Fruit fly (Drosophila melanogaster) whole organism, prepupa: ENCODE results near the gene c12.1.

ENCODE experiments used
- Blimp-1 ChIP-seq: fragments of 200-800 bp; sonication (Bioruptor generic); optimal IDR thresholded peaks from 3 replicates; lab custom pipeline; 2017; ENCODE audit warnings: missing biosample characterization, missing genetic modification characterization, mild to moderate bottlenecking, moderate library complexity, missing genetic modification reagents
- CG10631 ChIP-seq: fragments of 200-800 bp; sonication (Bioruptor generic); optimal IDR thresholded peaks from 2 replicates; lab custom pipeline; 2016; ENCODE audit warnings: missing biosample characterization, missing genetic modification characterization
- CG11762 ChIP-seq: fragments of 200-800 bp; sonication (Bioruptor generic); optimal IDR thresholded peaks from 3 replicates; lab custom pipeline; 2016; ENCODE audit warnings: missing biosample characterization, missing genetic modification characterization; ENCODE audit not compliant: insufficient read depth
- CG11902 ChIP-seq: fragments of 200-800 bp; sonication (Bioruptor generic); optimal IDR thresholded peaks from 3 replicates; lab custom pipeline; 2016; ENCODE audit warnings: missing biosample characterization, missing genetic modification characterization
- CG1621 ChIP-seq: fragments of 200-800 bp; sonication (Bioruptor generic); optimal IDR thresholded peaks from 3 replicates; lab custom pipeline; 2018; ENCODE audit warnings: missing biosample characterization, mild to moderate bottlenecking, missing genetic modification characterization
- CG16779 ChIP-seq: fragments of 200-800 bp; sonication (Bioruptor generic); optimal IDR thresholded peaks from 3 replicates; lab custom pipeline; 2017; ENCODE audit warnings: missing biosample characterization, mild to moderate bottlenecking, missing genetic modification characterization
- CG31627 ChIP-seq: fragments of 200-800 bp; sonication (Bioruptor generic); optimal IDR thresholded peaks from 3 replicates; lab custom pipeline; 2016; ENCODE audit warnings: missing biosample characterization, missing genetic modification characterization
- CG34406 ChIP-seq: fragments of 200-800 bp; sonication (Bioruptor generic); optimal IDR thresholded peaks from 3 replicates; lab custom pipeline; 2016; ENCODE audit warnings: missing biosample characterization, missing genetic modification characterization
- CG3919 ChIP-seq: fragments of 200-800 bp; sonication (Bioruptor generic); optimal IDR thresholded peaks from 3 replicates; lab custom pipeline; 2016; ENCODE audit warnings: missing biosample characterization, missing genetic modification characterization
- CG6163 ChIP-seq: fragments of 200-800 bp; sonication (Bioruptor generic); IDR thresholded peaks from 3 replicates; pipeline ENCODE4 v1.3.6; 2022; ENCODE audit warnings: missing biosample characterization, missing genetic modification characterization
- CG6276 ChIP-seq: fragments of 200-800 bp; sonication (Bioruptor generic); optimal IDR thresholded peaks from 2 replicates; lab custom pipeline; 2017; ENCODE audit warnings: missing biosample characterization, mild to moderate bottlenecking, missing genetic modification characterization
- CG6792 ChIP-seq: fragments of 200-800 bp; sonication (Bioruptor generic); optimal IDR thresholded peaks from 3 replicates; lab custom pipeline; 2016; ENCODE audit warnings: missing biosample characterization, missing genetic modification characterization
- CG6808 ChIP-seq: fragments of 200-800 bp; sonication (Bioruptor generic); optimal IDR thresholded peaks from 3 replicates; lab custom pipeline; 2017; ENCODE audit warnings: missing biosample characterization, missing genetic modification characterization, mild to moderate bottlenecking, moderate library complexity, missing genetic modification reagents
- CG7368 ChIP-seq: fragments of 200-800 bp; sonication (Bioruptor generic); optimal IDR thresholded peaks from 3 replicates; lab custom pipeline; 2016; ENCODE audit warnings: missing biosample characterization, missing genetic modification characterization
- Eip75B ChIP-seq: fragments of 200-800 bp; sonication (Bioruptor generic); optimal IDR thresholded peaks from 3 replicates; lab custom pipeline; 2016; ENCODE audit warnings: missing biosample characterization, missing genetic modification characterization
- Eip78C ChIP-seq: fragments of 200-800 bp; sonication (Bioruptor generic); peaks from one replicate; lab custom pipeline; 2016; ENCODE audit warnings: missing biosample characterization, missing genetic modification characterization
- Eip93F ChIP-seq: fragments of 200-800 bp; sonication (Bioruptor generic); optimal IDR thresholded peaks from 2 replicates; lab custom pipeline; 2016; ENCODE audit warnings: missing biosample characterization, mild to moderate bottlenecking, missing genetic modification characterization
- Ets21C ChIP-seq: fragments of 200-800 bp; sonication (Bioruptor generic); optimal IDR thresholded peaks from 3 replicates; lab custom pipeline; 2016; ENCODE audit warnings: missing biosample characterization, missing genetic modification characterization
- Hr38 ChIP-seq: sonication (Bioruptor generic); optimal IDR thresholded peaks from 2 replicates; lab custom pipeline; 2016; ENCODE audit warnings: missing biosample characterization, missing genetic modification characterization
- Hr39 ChIP-seq: fragments of 200-800 bp; sonication (Bioruptor generic); optimal IDR thresholded peaks from 2 replicates; lab custom pipeline; 2016; ENCODE audit warnings: missing biosample characterization, missing genetic modification characterization
- Lpt ChIP-seq: fragments of 200-800 bp; sonication (Bioruptor generic); optimal IDR thresholded peaks from 3 replicates; lab custom pipeline; 2016; ENCODE audit warnings: missing biosample characterization, missing genetic modification characterization
- Met ChIP-seq: fragments of 200-800 bp; sonication (Bioruptor generic); optimal IDR thresholded peaks from 3 replicates; lab custom pipeline; 2016; ENCODE audit warnings: missing biosample characterization, missing genetic modification characterization
- OdsH ChIP-seq: fragments of 200-800 bp; sonication (Bioruptor generic); optimal IDR thresholded peaks from 3 replicates; lab custom pipeline; 2016; ENCODE audit warnings: missing biosample characterization, missing genetic modification characterization
- Smox ChIP-seq: fragments of 200-800 bp; sonication (Bioruptor generic); optimal IDR thresholded peaks from 3 replicates; lab custom pipeline; 2016; ENCODE audit warnings: missing biosample characterization, missing genetic modification characterization
- Sox102F ChIP-seq: fragments of 200-800 bp; sonication (Bioruptor generic); optimal IDR thresholded peaks from 2 replicates; lab custom pipeline; 2016; ENCODE audit warnings: missing biosample characterization, mild to moderate bottlenecking, missing genetic modification characterization
- Sox14 ChIP-seq: fragments of 200-800 bp; sonication (Bioruptor generic); optimal IDR thresholded peaks from 3 replicates; lab custom pipeline; 2016; ENCODE audit warnings: missing biosample characterization, missing genetic modification characterization
- acj6 ChIP-seq: fragments of 200-800 bp; sonication (Bioruptor generic); optimal IDR thresholded peaks from 3 replicates; lab custom pipeline; 2016; ENCODE audit warnings: missing biosample characterization, missing genetic modification characterization
- dac ChIP-seq: fragments of 200-800 bp; sonication (Bioruptor generic); optimal IDR thresholded peaks from 2 replicates; lab custom pipeline; 2017; ENCODE audit warnings: missing biosample characterization, mild to moderate bottlenecking, missing genetic modification characterization
- dsx ChIP-seq: fragments of 200-800 bp; optimal IDR thresholded peaks from 3 replicates; lab custom pipeline; 2019; ENCODE audit warnings: missing biosample characterization, mild to moderate bottlenecking, missing genetic modification characterization, moderate library complexity; ENCODE audit not compliant: poor library complexity, severe bottlenecking
- eg ChIP-seq: fragments of 200-800 bp; sonication (Bioruptor generic); IDR thresholded peaks from 3 replicates; pipeline ENCODE4 v1.3.6; 2022; ENCODE audit warnings: missing biosample characterization, missing genetic modification characterization
- esn ChIP-seq: fragments of 200-800 bp; sonication (Bioruptor generic); optimal IDR thresholded peaks from 2 replicates; lab custom pipeline; 2016; ENCODE audit warnings: missing biosample characterization, mild to moderate bottlenecking, missing genetic modification characterization, moderate library complexity
- fd85E ChIP-seq: fragments of 200-800 bp; sonication (Bioruptor generic); optimal IDR thresholded peaks from 3 replicates; lab custom pipeline; 2016; ENCODE audit warnings: missing biosample characterization, missing genetic modification characterization
- fkh ChIP-seq: fragments of 200-800 bp; sonication (Bioruptor generic); optimal IDR thresholded peaks from 3 replicates; lab custom pipeline; 2017; ENCODE audit warnings: missing biosample characterization, mild to moderate bottlenecking, missing genetic modification characterization, moderate library complexity
- lz ChIP-seq: fragments of 200-800 bp; sonication (Bioruptor generic); optimal IDR thresholded peaks from 3 replicates; lab custom pipeline; 2016; ENCODE audit warnings: missing biosample characterization, missing genetic modification characterization
- net ChIP-seq: fragments of 200-800 bp; sonication (Bioruptor generic); optimal IDR thresholded peaks from 3 replicates; lab custom pipeline; 2016; ENCODE audit warnings: missing biosample characterization, missing genetic modification characterization
- pdm3 ChIP-seq: fragments of 200-800 bp; sonication (Bioruptor generic); optimal IDR thresholded peaks from 3 replicates; lab custom pipeline; 2016; ENCODE audit warnings: missing biosample characterization, missing genetic modification characterization
- spab ChIP-seq: fragments of 200-800 bp; sonication (Bioruptor generic); optimal IDR thresholded peaks from 2 replicates; lab custom pipeline; 2017; ENCODE audit warnings: missing biosample characterization, mild to moderate bottlenecking, missing genetic modification characterization, missing genetic modification reagents
- svp ChIP-seq: fragments of 200-800 bp; sonication (Bioruptor generic); peaks from one replicate; lab custom pipeline; 2016; ENCODE audit warnings: missing biosample characterization, missing genetic modification characterization
- topi ChIP-seq: fragments of 200-800 bp; sonication (Bioruptor generic); optimal IDR thresholded peaks from 3 replicates; lab custom pipeline; 2016; ENCODE audit warnings: missing biosample characterization, missing genetic modification characterization
- vri ChIP-seq: fragments of 200-800 bp; sonication (Bioruptor generic); optimal IDR thresholded peaks from 3 replicates; lab custom pipeline; 2016; ENCODE audit warnings: missing biosample characterization, mild to moderate bottlenecking, missing genetic modification characterization

c12.1 gene

dm6 chrX:9305735-9306134, 13.3 kb downstream of the c12.1 start (continued):
- TF ChIP-seq CG6808 (peak; percentile 87), lz (peak; percentile 62), CG11762 (GFP tag; lab: Kevin White, UChicago) (peak; percentile 74), Hr38 (GFP tag; lab: Kevin White, UChicago) (peak; percentile 15), CG7368 (peak; percentile 82), Ets21C (GFP tag; lab: Kevin White, UChicago) (no peak), Hr39 (no peak), topi (GFP tag; lab: Kevin White, UChicago) (peak; percentile 63), Blimp-1 (GFP tag; lab: Kevin White, UChicago) (peak; percentile 48), CG6792 (GFP tag; lab: Kevin White, UChicago) (peak; percentile 54), svp (GFP tag; lab: Kevin White, UChicago) (no peak), Smox (GFP tag; lab: Kevin White, UChicago) (peak; percentile 49), spab (GFP tag; lab: Kevin White, UChicago) (peak; percentile 79), Eip93F (peak; percentile 13), CG6163 (GFP tag; lab: Robert Waterston, UW) (peak; percentile 98), Sox102F (GFP tag; lab: Kevin White, UChicago) (peak; percentile 83), pdm3 (GFP tag; lab: Kevin White, UChicago) (peak; percentile 84), fd85E (peak; percentile 65), dsx (GFP tag; lab: Kevin White, UChicago) (peak; percentile 62), Eip75B (GFP tag; lab: Kevin White, UChicago) (peak; percentile 65), CG3919 (GFP tag; lab: Kevin White, UChicago) (peak; percentile 77), Eip78C (peak; percentile 71), dac (peak; percentile 81), CG11902 (GFP tag; lab: Kevin White, UChicago) (no peak), fkh (GFP tag; lab: Kevin White, UChicago) (no peak)
- TF ChIP-seq, all 60 proteins: peak for 51

dm6 chrX:9297661-9298433, 21.2 kb downstream of the c12.1 start:
- TF ChIP-seq dsx (GFP tag; lab: Kevin White, UChicago) = no peak
- TF ChIP-seq esn = peak; percentile 46
- peak; percentile 48 for TF ChIP-seq Eip78C
- peak; percentile 27 for TF ChIP-seq topi (GFP tag; lab: Kevin White, UChicago)
- no peak for TF ChIP-seq CG1621 (tag; lab: Kevin White, UChicago)
- peak; percentile 10 for TF ChIP-seq vri (GFP tag; lab: Kevin White, UChicago)
- peak; percentile 36 for TF ChIP-seq Sox102F (GFP tag; lab: Kevin White, UChicago)
- TF ChIP-seq CG6276 (GFP tag; lab: Kevin White, UChicago) = no peak
- peak; percentile 51 for TF ChIP-seq CG31627 (GFP tag; lab: Kevin White, UChicago)
- peak; percentile 18 for TF ChIP-seq Met
- TF ChIP-seq CG16779 (tag; lab: Kevin White, UChicago) = no peak
- peak; percentile 19 for TF ChIP-seq Sox14
- TF ChIP-seq lz = peak; percentile 59
- TF ChIP-seq Ets21C (GFP tag; lab: Kevin White, UChicago) = peak; percentile 5
- TF ChIP-seq svp (GFP tag; lab: Kevin White, UChicago) = peak; percentile 14
- TF ChIP-seq Smox (GFP tag; lab: Kevin White, UChicago) = peak; percentile 35
- peak; percentile 18 for TF ChIP-seq Hr39

DNA sequence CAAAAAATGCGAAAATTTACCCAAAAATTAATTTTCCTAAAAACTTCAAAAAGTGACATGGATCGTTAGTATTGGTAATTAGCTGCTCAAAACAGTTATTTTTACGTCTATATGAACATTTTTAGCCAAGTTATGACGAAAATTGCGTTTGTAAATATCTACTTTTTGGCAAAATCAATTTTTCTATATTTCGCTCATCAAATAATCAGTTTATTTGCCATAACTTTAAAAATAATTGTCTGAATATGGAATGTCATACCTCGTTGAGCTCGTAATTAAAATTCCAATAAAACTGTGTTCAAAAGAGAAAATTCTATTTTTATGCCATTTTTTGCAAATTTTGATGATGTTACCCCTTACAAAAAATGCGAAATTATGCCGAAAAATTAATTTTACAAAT, 22.5 kb downstream of the c12.1 start:
- TF ChIP-seq Eip93F (no peak), fd85E (no peak), Smox (GFP tag; lab: Kevin White, UChicago) (no peak), Lpt (GFP tag; lab: Kevin White, UChicago) (no peak), lz (no peak), Sox14 (no peak), eg (GFP tag; lab: Robert Waterston, UW) (no peak), spab (GFP tag; lab: Kevin White, UChicago) (no peak), CG34406 (GFP tag; lab: Kevin White, UChicago) (no peak), OdsH (GFP tag; lab: Kevin White, UChicago) (no peak), acj6 (GFP tag; lab: Kevin White, UChicago) (no peak), topi (GFP tag; lab: Kevin White, UChicago) (no peak), Blimp-1 (GFP tag; lab: Kevin White, UChicago) (no peak), CG10631 (GFP tag; lab: Kevin White, UChicago) (no peak), net (GFP tag; lab: Kevin White, UChicago) (no peak), CG11762 (GFP tag; lab: Kevin White, UChicago) (no peak)
